Fruit fly (Drosophila melanogaster) whole organism, pupa: ENCODE measurements around the gene CG3857.

Experiments
- CG10348 ChIP-seq: fragments of 200-800 bp; sonication (Bioruptor generic); IDR thresholded peaks from 2 replicates; pipeline ENCODE4 v1.3.6; 2022; ENCODE audit warnings: missing biosample characterization, missing genetic modification characterization
- CG12605 ChIP-seq: fragments of 200-800 bp; sonication (Bioruptor generic); IDR thresholded peaks from 2 replicates; pipeline ENCODE4 v1.3.6; 2022; ENCODE audit warnings: missing biosample characterization, missing genetic modification characterization
- CG14655 ChIP-seq: fragments of 200-800 bp; sonication (Bioruptor generic); optimal IDR thresholded peaks from 3 replicates; lab custom pipeline; 2017; ENCODE audit warnings: mild to moderate bottlenecking, missing biosample characterization, missing genetic modification reagents, missing genetic modification characterization
- CG15710 ChIP-seq: fragments of 200-800 bp; sonication (Bioruptor generic); optimal IDR thresholded peaks from 2 replicates; lab custom pipeline; 2018; ENCODE audit warnings: missing biosample characterization, mild to moderate bottlenecking, missing genetic modification characterization, moderate library complexity
- CG17806 ChIP-seq: fragments of 200-800 bp; sonication (Bioruptor generic); optimal IDR thresholded peaks from 2 replicates; lab custom pipeline; 2018; ENCODE audit warnings: missing biosample characterization, mild to moderate bottlenecking, missing genetic modification characterization, moderate library complexity
- CG34367 ChIP-seq: fragments of 200-800 bp; sonication (Bioruptor generic); optimal IDR thresholded peaks from 2 replicates; lab custom pipeline; 2018; ENCODE audit warnings: missing biosample characterization, mild to moderate bottlenecking, missing genetic modification characterization
- CG8159 ChIP-seq: fragments of 200-800 bp; sonication (Bioruptor generic); optimal IDR thresholded peaks from 3 replicates; lab custom pipeline; 2018; ENCODE audit warnings: missing biosample characterization, mild to moderate bottlenecking, missing genetic modification characterization, moderate library complexity
- CG8301 ChIP-seq: fragments of 200-800 bp; sonication (Bioruptor generic); optimal IDR thresholded peaks from 2 replicates; lab custom pipeline; 2018; ENCODE audit warnings: missing biosample characterization, mild to moderate bottlenecking, missing genetic modification characterization
- CG9948 ChIP-seq: fragments of 200-800 bp; sonication (Bioruptor generic); optimal IDR thresholded peaks from 2 replicates; lab custom pipeline; 2018; ENCODE audit warnings: missing biosample characterization, mild to moderate bottlenecking, missing genetic modification characterization, moderate library complexity
- D1 ChIP-seq: fragments of 200-800 bp; sonication (Bioruptor generic); optimal IDR thresholded peaks from 2 replicates; lab custom pipeline; 2018; ENCODE audit warnings: missing biosample characterization, mild to moderate bottlenecking, missing genetic modification characterization, moderate library complexity
- EcR ChIP-seq: fragments of 200-800 bp; sonication (Bioruptor generic); optimal IDR thresholded peaks from 3 replicates; lab custom pipeline; 2019; ENCODE audit warnings: missing biosample characterization, missing genetic modification characterization, mild to moderate bottlenecking, moderate library complexity, missing genetic modification reagents
- Ets98B ChIP-seq: fragments of 200-800 bp; sonication (Bioruptor generic); IDR thresholded peaks from 2 replicates; pipeline ENCODE4 v1.3.6; 2022; ENCODE audit warnings: missing biosample characterization, missing genetic modification characterization
- rn ChIP-seq: fragments of 200-800 bp; sonication (Bioruptor generic); IDR thresholded peaks from 2 replicates; pipeline ENCODE4 v1.3.6; 2022; ENCODE audit warnings: missing biosample characterization, missing genetic modification characterization

DNA sequence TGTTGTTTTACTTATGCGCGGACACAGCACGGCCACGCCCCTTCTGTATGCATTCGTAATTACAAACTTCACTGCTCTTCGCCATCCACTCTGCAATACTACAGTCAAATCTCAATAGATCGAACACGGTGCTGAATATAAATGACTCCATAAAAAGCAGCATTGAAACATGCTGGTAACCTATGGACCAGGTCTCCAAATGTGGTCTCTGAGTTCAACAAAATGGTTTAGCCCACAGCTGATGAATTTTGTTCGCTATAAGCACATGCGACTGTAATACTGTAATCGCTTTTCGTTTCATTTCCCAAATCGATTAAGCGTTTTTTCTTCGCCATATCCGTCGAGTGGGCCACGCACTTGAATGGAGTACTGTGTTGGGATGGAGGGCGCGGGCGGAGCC lies 42.5 kb downstream of the CG3857 start:
- TF ChIP-seq CG8159 (tag; lab: Kevin White, UChicago) (peak; percentile 58), Ets98B (GFP tag; lab: Robert Waterston, UW) (peak; percentile 48; the same call in 1 of the 2 replicates), CG34367 (tag; lab: Kevin White, UChicago) (peak; percentile 16), EcR (GFP tag; lab: Kevin White, UChicago) (no peak), CG17806 (tag; lab: Kevin White, UChicago) (peak; percentile 39), CG10348 (GFP tag; lab: Robert Waterston, UW) (no peak), D1 (no peak), CG14655 (GFP tag; lab: Kevin White, UChicago) (no peak), CG9948 (peak; percentile 33), CG8301 (tag; lab: Kevin White, UChicago) (peak; percentile 30), CG12605 (GFP tag; lab: Robert Waterston, UW) (no peak), rn (GFP tag; lab: Robert Waterston, UW) (no peak), CG15710 (tag; lab: Kevin White, UChicago) (peak; percentile 66)
